Worm (Caenorhabditis elegans): ENCODE measurements around the gene C15H9.11.

The C15H9.11 gene

DNA sequence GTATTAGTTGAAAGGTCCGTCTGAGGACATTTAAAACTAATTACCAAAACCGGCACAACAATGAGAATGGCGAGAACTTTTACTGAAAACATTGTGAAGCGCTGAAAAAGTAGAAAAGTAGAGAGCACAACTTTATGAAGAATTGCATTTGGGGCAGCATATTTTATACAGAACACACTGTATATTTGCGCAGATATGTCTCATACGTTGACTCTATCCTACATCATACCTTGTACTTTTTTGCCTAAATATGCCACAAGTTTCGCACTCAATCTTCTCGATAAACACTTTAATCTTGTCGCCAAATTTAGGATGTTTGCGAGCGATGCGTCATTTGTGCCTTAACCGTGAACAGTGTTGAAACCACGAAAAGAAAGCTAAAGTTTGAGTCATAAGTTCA, at the start of gene C15H9.11:
Gene C15H9.11 (minus strand): TSS at position 101 of the 400 bp plus-strand sequence.
- no peak for TF ChIP-seq pat-9 (tag; optimal IDR thresholded peaks at IDR 0.05)
- no peak for TF ChIP-seq zip-5 (tag; optimal IDR thresholded peaks at IDR 0.05)
- no peak for TF ChIP-seq unc-86 (tag; optimal IDR thresholded peaks at IDR 0.05)
- TF ChIP-seq pha-4 (tag; optimal IDR thresholded peaks at IDR 0.05) = no peak
- no peak for TF ChIP-seq fkh-6 (tag; optimal IDR thresholded peaks at IDR 0.05)
- no peak for TF ChIP-seq Y22D7AL.16 (tag; optimal IDR thresholded peaks at IDR 0.05)
- TF ChIP-seq pag-3 (tag; optimal IDR thresholded peaks at IDR 0.05; ENCODE audit: borderline replicate concordance) = no peak
- TF ChIP-seq unc-42 (tag; optimal IDR thresholded peaks at IDR 0.05) = no peak
- TF ChIP-seq ceh-30 (tag; optimal IDR thresholded peaks at IDR 0.05) = no peak

DNA sequence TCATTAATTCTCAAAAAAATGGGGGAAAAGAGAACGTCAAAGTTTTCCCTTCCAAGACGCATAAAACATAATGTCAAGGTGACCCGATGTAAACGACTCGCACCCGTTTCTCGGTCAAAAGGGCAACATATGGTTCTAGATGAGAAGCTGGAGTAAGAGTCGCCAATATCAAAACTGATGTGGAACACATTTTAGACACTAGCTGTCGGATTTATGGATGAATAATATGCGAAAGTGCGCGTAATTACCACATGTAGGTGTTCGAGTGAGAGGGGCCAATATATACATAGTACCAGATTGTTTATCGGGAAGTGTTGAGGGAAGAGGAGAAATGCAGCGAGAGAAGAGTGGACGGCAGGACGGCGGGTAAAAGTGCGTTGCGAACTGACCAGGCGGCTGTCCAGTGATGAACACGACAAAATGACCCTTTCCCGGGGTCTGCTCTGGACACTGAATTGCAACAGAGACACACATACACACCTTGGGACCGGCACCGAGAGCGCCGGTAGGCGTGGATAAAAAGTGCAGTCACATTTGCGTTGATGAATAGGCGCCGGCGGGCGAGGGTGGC, 47.8 kb upstream of the C15H9.11 start:
- TF ChIP-seq elt-4 (tag; optimal IDR thresholded peaks at IDR 0.05) (no peak), dve-1 (tag; optimal IDR thresholded peaks at IDR 0.05) (no peak), che-1 (tag; optimal IDR thresholded peaks at IDR 0.05) (no peak), pag-3 (tag; optimal IDR thresholded peaks at IDR 0.05; ENCODE audit: borderline replicate concordance) (no peak), sdc-2 (tag; optimal IDR thresholded peaks at IDR 0.05) (peak; percentile 4), unc-86 (tag; optimal IDR thresholded peaks at IDR 0.05) (no peak), pros-1 (tag; optimal IDR thresholded peaks at IDR 0.05) (no peak), nfya-1 (tag; optimal IDR thresholded peaks at IDR 0.05) (peak; percentile 15), ceh-48 (tag; optimal IDR thresholded peaks at IDR 0.05) (no peak), pat-9 (tag; optimal IDR thresholded peaks at IDR 0.05) (no peak), ceh-45 (GFP tag; IDR thresholded peaks at IDR 0.05) (no peak), ceh-24 (tag; optimal IDR thresholded peaks at IDR 0.05) (no peak), K09A11.1 (tag; optimal IDR thresholded peaks at IDR 0.05; ENCODE audit: insufficient read depth) (no peak), ceh-19 (GFP tag; optimal IDR thresholded peaks at IDR 0.05) (peak; percentile 30), unc-55 (GFP tag; optimal IDR thresholded peaks at IDR 0.05) (peak; percentile 37), unc-42 (tag; optimal IDR thresholded peaks at IDR 0.05) (no peak), hlh-8 (tag; optimal IDR thresholded peaks at IDR 0.05) (peak; percentile 72), K02D7.2 (tag; optimal IDR thresholded peaks at IDR 0.05) (no peak), zip-5 (tag; optimal IDR thresholded peaks at IDR 0.05) (no peak), rnt-1 (tag; optimal IDR thresholded peaks at IDR 0.05) (peak; percentile 41), ceh-34 (tag; optimal IDR thresholded peaks at IDR 0.05) (no peak), hlh-6 (tag; optimal IDR thresholded peaks at IDR 0.05) (peak; percentile 62), madf-2 (tag; optimal IDR thresholded peaks at IDR 0.05) (no peak), unc-3 (GFP tag; conservative IDR thresholded peaks at IDR 0.05) (no peak), unc-3 (tag; optimal IDR thresholded peaks at IDR 0.05) (no peak), nhr-232 (tag; optimal IDR thresholded peaks at IDR 0.05) (no peak), ama-1 (optimal IDR thresholded peaks at IDR 0.05) (no peak), syd-9 (tag; optimal IDR thresholded peaks at IDR 0.05) (no peak), C38D4.7 (GFP tag; optimal IDR thresholded peaks at IDR 0.05) (peak; percentile 21), ztf-16 (tag; optimal IDR thresholded peaks at IDR 0.05) (no peak), C08G9.2 (tag; optimal IDR thresholded peaks at IDR 0.05) (no peak), fax-1 (tag; optimal IDR thresholded peaks at IDR 0.05) (no peak), ceh-31 (tag; optimal IDR thresholded peaks at IDR 0.05) (peak; percentile 58), lim-6 (tag; optimal IDR thresholded peaks at IDR 0.05) (no peak), ceh-2 (tag; optimal IDR thresholded peaks at IDR 0.05) (no peak), sox-4 (tag; optimal IDR thresholded peaks at IDR 0.05) (no peak), pax-1 (tag; optimal IDR thresholded peaks at IDR 0.05) (no peak), pha-2 (tag; optimal IDR thresholded peaks at IDR 0.05) (no peak), fkh-6 (tag; optimal IDR thresholded peaks at IDR 0.05) (no peak), hlh-30 (tag; optimal IDR thresholded peaks at IDR 0.05; ENCODE audit: insufficient read depth) (no peak), odd-2 (tag; optimal IDR thresholded peaks at IDR 0.05) (no peak), sox-2 (GFP tag; IDR thresholded peaks at IDR 0.05) (no peak), ref-2 (tag; optimal IDR thresholded peaks at IDR 0.05) (peak; percentile 43), ceh-14 (tag; optimal IDR thresholded peaks at IDR 0.05) (no peak), tbx-2 (tag; optimal IDR thresholded peaks at IDR 0.05) (peak; percentile 47)
